Fruit fly (Drosophila melanogaster) whole organism: ENCODE results near the gene 7B2.
A peak's percentile ranks its signal among the peaks of the same experiment; 100 is the strongest.

ENCODE experiments used
- CG8478 ChIP-seq: fragments of >200 bp; optimal IDR thresholded peaks from 2 replicates; lab custom pipeline; 2018; ENCODE audit warnings: inconsistent platforms
- Dll ChIP-seq: fragments of >200 bp; optimal IDR thresholded peaks from 2 replicates; lab custom pipeline; 2017
- EcR ChIP-seq, 2 experiments: fragments of >200 bp; optimal IDR thresholded peaks; 2 replicates each; lab custom pipeline; 2017; ENCODE audit warnings: missing biosample characterization in 2 of 2, missing genetic modification characterization in 2 of 2, missing genetic modification reagents in 2 of 2
- pan ChIP-seq: fragments of >200 bp; optimal IDR thresholded peaks from 2 replicates; lab custom pipeline; 2017
- psq ChIP-seq: fragments of >200 bp; optimal IDR thresholded peaks from 2 replicates; lab custom pipeline; 2017
- usp ChIP-seq: fragments of >200 bp; optimal IDR thresholded peaks from 2 replicates; lab custom pipeline; 2017; ENCODE audit warnings: missing biosample characterization, missing genetic modification characterization, mixed read lengths

Gene 7B2

DNA sequence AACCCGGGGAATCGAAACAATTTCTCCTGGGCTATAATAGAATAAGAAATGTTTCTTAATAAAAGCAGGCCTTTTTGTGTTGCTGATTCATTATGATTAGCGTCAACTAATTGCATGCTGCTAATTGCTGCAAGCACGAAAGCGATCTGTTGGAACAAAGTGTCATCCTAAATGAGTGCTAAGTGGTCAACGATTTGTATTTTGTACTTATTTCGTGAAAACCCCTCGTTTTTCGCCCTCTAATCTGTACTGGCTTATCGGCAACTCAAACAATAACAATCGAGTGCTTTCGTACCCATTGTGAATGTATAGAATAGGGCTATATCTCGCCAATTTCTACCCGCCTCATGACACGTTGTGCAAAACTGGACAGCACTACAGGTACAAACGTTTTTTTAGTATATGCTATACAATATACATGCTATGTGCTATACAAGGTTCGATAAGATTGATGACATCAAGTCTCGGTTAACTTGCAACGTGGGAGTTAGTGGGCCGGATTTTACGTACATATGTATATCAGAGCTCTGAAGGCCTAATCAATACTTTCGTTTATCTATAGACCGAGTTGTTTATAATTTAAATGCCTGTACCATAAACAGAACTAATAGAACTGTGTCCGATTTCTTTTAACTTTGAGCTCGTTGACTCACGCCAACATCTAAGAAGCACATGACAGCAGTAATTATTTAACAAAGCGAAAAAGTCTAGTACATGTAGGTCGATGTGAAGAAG lies 11.9 kb upstream of the 7B2 start:
- TF ChIP-seq psq (lab: Kevin White, UChicago), result no peak
- no peak for TF ChIP-seq Dll (lab: Kevin White, UChicago)
- no peak for TF ChIP-seq EcR (GFP tag; optimal IDR thresholded peaks at IDR 0.05; lab: Kevin White, UChicago)
- TF ChIP-seq pan, result no peak
- no peak for TF ChIP-seq usp (GFP tag; lab: Kevin White, UChicago)
- TF ChIP-seq CG8478, result no peak

DNA sequence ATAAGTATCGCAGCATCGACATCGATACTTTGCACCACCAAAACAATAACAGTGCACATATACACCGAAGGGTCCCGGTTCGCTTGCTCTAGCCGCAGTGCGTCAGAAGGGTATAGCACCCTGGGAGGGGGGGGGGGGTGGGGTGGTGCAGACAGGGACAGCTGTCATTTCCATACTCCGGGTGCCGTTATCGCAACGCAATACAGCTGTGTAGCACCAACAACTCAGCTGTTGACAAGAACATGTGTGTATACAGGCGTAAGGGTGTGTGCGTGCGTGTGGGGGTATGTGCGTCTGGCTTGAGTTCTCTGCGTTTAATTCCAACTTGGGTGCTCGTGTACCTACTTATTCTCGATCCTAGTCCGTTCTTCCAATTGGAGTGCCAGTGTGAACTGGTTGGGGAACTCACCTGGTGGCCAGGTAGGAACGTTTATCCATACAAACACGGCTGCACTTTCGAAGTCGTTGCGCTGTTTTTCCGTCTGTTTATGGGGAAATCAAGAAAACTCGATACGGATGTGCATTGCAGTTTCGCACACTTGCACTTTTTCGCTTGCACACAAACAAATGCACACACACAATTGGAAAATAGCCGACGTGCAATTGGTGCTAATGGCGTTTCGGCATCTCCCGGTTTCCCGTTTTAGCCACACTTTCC lies 8.9 kb upstream of the 7B2 start:
- TF ChIP-seq psq (lab: Kevin White, UChicago) (no peak), CG8478 (no peak), pan (no peak), EcR (GFP tag; optimal IDR thresholded peaks at IDR 0.05; lab: Kevin White, UChicago) (no peak), usp (GFP tag; lab: Kevin White, UChicago) (no peak), Dll (lab: Kevin White, UChicago) (no peak)

DNA sequence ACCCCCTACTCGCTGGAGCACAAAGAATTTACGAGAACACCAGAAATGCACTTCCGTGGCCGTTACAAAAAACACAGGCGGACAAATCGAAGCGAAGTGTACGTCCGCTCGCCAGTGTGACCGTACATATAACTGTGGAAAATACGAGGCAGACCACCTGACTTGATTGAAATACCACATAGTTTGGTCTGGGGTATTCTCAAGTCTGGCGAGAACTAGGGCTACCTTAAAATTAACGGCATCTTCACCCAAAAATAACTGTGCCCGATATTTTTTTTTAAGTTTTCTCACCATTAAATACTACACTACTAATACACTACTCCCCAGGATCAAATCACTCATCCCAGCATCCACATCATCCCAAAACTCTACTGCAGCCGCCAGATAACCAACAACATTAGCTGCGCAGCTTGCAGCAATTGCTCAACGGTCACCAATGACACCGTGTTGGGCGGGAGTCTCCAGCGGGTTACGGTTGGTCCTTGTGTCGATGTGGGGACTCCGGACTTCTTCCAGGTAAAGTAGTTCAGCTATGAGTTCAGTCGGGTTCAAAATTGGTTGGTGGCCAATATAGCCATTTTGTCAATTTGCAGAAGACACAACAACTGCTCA lies 8.3 kb upstream of the 7B2 start, which contains the start of gene Cerk:
Gene Cerk, minus strand, starts transcription at position 137 of the 612 bp plus-strand sequence.
- no peak for TF ChIP-seq EcR (GFP tag; optimal IDR thresholded peaks at IDR 0.05; lab: Kevin White, UChicago)
- no peak for TF ChIP-seq pan
- no peak for TF ChIP-seq Dll (lab: Kevin White, UChicago)
- no peak for TF ChIP-seq usp (GFP tag; lab: Kevin White, UChicago)
- TF ChIP-seq psq (lab: Kevin White, UChicago), result no peak
- no peak for TF ChIP-seq CG8478

DNA sequence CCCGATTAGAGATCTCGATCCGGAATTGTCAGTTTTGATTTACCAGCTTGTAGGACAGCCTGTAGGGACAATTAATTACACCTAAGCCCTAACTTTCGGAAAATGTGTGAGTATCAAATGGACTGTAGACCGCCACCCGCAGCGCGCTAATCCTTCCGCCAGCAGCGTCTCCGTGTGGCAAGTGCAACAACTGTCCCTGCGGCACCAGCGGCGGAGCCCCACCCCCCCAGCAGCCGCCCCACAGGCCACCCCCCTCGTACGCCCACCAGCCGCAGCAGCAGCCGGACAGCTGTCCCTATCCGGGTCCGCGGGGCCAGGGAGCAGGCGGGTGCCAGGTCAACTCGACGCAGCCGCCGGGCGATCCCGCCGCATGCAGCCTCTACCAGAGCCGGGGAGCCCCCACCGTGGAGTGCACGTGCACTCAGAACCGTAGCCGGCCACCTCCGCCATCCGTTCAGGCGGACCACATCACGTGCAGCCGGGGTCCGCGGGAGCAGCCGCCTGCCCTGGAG lies 7.0 kb upstream of the 7B2 start, which contains the start of the genes CG31542 and CG34277:
Gene CG31542, plus strand, starts transcription at position 51 of the 512 bp plus-strand sequence.
Gene CG34277, plus strand, starts transcription at position 51 of the 512 bp plus-strand sequence.
- TF ChIP-seq psq (lab: Kevin White, UChicago), result no peak
- TF ChIP-seq CG8478, result no peak
- TF ChIP-seq Dll (lab: Kevin White, UChicago), result no peak
- no peak for TF ChIP-seq pan
- TF ChIP-seq usp (GFP tag; lab: Kevin White, UChicago), result no peak
- TF ChIP-seq EcR (GFP tag; optimal IDR thresholded peaks at IDR 0.05; lab: Kevin White, UChicago), result no peak

DNA sequence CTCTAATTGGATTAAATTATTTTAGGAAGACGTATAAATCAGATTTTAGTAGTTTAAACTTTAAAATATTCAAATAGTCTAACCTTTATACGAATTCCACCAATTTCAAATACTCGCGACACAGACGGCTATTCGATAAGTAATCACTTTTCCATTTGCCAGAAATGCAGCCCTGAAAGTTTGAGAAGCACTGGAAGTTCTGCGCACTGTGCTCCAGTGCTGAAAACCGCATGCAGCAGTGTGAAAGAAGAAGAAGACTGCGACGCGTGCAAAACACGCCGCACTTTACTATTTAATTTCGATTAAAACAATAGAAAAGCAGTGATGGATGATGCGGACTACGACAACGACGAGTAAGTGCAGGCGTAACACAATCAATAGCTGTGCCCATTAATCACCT lies 5.0 kb upstream of the 7B2 start, which contains the start of gene Polr2F:
Gene Polr2F, plus strand, starts transcription at position 233 of the 400 bp plus-strand sequence.
- TF ChIP-seq psq (lab: Kevin White, UChicago), result peak; percentile 28
- no peak for TF ChIP-seq CG8478

DNA sequence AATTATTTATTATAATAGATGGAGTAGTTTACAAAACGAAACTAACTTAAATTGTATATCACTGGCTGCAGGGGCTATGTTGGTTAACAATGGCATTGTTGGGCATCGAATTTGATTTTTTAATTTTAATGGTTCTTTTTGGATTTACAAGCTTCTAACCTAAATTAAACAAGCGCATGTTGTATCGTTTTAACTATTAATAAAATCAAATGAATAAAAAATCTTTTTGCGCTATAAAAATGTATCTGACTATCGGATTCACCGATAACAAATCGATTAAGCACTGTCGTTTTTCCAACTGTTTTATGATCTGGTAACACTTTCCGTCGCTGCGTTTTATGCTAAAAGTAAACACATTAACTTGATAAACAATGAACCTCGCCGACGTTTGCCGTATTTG lies 1.9 kb upstream of the 7B2 start, which contains the start of the genes hd and CG14667:
Gene hd, minus strand, starts transcription at position 243 of the 400 bp plus-strand sequence.
Gene CG14667, plus strand, starts transcription at position 303 of the 400 bp plus-strand sequence.
- TF ChIP-seq Dll (lab: Kevin White, UChicago) (no peak), EcR (GFP tag; optimal IDR thresholded peaks at IDR 0.05; lab: Kevin White, UChicago) (no peak), pan (no peak), psq (lab: Kevin White, UChicago) (no peak), CG8478 (no peak), usp (GFP tag; lab: Kevin White, UChicago) (no peak)

DNA sequence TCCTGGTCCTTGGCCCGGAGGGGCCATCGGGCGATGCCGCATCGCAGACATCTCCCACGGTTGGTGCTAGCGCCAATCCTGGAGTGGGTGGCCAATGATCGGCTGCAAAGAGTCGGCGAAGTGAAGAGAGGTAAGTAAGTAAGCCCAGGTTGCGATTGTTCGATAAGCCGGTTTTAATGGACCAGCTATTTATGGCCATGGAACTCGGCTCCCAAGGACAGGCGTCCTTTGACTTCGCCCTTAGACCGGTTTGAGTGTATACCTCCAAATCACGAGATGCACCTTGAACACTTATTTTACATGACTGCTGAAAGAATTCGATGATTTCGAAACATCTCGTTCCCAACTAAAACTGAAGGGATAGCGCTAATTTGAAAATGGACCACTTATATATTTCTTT lies 9.2 kb downstream of the 7B2 start:
- no peak for TF ChIP-seq pan
- TF ChIP-seq psq (lab: Kevin White, UChicago), result no peak
- no peak for TF ChIP-seq Dll (lab: Kevin White, UChicago)
- TF ChIP-seq CG8478, result no peak
- no peak for TF ChIP-seq usp (GFP tag; lab: Kevin White, UChicago)
- TF ChIP-seq EcR (GFP tag; optimal IDR thresholded peaks at IDR 0.05; lab: Kevin White, UChicago), result no peak

DNA sequence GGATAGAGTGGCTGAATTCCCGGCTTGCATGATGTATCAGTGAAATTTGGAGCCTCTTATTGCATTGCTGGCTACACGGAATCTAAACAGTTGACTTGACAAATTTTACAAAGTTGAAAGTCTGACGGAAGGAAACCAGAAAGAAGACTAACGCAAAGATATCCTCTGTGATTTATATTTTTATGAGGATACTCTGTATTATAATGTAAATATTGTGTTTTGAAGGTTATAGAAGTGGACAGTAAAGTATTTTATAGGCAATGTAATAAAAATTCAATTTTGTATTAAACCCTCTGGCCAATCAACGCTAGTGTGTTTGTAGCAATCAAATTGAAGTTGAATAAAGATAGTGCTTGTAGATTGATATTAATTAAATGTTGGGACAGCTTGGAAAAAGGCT lies 11.0 kb downstream of the 7B2 start, which contains the start of gene CG14668:
Gene CG14668, minus strand, starts transcription at position 101 of the 400 bp plus-strand sequence.
- TF ChIP-seq EcR (GFP tag; optimal IDR thresholded peaks at IDR 0.05; lab: Kevin White, UChicago), result no peak
- no peak for TF ChIP-seq Dll (lab: Kevin White, UChicago)
- TF ChIP-seq pan, result no peak
- no peak for TF ChIP-seq psq (lab: Kevin White, UChicago)
- TF ChIP-seq usp (GFP tag; lab: Kevin White, UChicago), result no peak
- no peak for TF ChIP-seq CG8478

DNA sequence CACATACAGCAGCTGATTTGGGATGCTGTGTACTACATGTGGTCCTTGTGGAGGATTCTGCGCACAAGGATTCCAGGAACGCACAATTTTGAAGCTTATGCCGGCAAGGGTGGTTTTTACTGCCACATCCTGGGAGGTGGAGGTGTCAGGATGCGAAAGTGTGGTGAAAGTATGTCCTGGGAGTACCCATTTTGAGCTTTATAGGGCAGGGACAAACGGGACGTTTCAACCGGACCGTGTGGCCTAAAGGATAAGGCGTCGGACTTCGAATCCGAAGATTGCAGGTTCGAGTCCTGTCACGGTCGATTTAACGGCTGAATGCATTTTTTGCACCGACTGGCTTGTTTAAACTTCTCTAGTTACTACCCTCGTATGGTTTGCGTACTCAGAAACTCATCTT lies 11.4 kb downstream of the 7B2 start:
- no peak for TF ChIP-seq psq (lab: Kevin White, UChicago)
- TF ChIP-seq CG8478, result no peak

DNA sequence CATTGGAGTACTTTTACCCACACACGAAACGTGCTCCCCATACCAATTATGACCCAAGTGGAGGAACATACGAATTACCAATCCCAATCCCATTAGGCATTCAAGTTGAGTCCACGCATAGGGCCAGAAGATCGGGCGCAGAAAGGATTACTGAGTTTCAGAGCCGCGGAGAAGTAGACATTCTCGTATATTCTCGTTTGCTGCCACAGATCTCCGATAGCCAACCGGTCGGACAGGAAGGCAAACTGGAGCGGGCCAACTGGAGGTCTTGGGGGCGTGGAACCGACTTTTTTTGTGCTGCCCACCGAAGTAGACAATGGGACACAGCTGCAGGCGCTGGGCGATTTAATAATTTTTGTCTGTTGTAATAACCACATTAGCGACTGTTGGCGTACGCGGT lies 12.5 kb downstream of the 7B2 start:
- TF ChIP-seq EcR (GFP tag; optimal IDR thresholded peaks at IDR 0.05; lab: Kevin White, UChicago) (no peak), Dll (lab: Kevin White, UChicago) (no peak), psq (lab: Kevin White, UChicago) (no peak), CG8478 (no peak), usp (GFP tag; lab: Kevin White, UChicago) (no peak), pan (no peak)

DNA sequence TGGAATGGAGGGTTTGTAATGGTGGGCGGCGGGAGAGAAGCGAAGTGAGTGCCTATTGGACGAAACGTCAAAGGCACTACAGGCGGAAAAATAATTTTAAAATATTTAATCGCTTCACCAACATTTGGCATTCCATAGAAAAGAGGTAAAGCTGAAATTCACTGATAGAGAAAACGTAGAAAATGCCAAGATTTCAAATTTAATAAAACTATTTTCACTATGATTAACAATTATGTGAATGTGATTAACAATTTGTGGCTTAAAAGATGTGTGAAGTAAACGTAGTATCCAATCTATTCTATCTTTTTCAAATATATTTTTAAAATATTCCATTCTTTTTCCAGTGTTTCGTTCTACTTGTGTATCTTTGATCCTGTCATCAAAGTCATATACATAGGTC lies 12.9 kb downstream of the 7B2 start:
- no peak for TF ChIP-seq Dll (lab: Kevin White, UChicago)
- no peak for TF ChIP-seq psq (lab: Kevin White, UChicago)
- no peak for TF ChIP-seq EcR (GFP tag; optimal IDR thresholded peaks at IDR 0.05; lab: Kevin White, UChicago)
- no peak for TF ChIP-seq pan
- no peak for TF ChIP-seq usp (GFP tag; lab: Kevin White, UChicago)
- no peak for TF ChIP-seq CG8478
